In the genomic region with DNA sequence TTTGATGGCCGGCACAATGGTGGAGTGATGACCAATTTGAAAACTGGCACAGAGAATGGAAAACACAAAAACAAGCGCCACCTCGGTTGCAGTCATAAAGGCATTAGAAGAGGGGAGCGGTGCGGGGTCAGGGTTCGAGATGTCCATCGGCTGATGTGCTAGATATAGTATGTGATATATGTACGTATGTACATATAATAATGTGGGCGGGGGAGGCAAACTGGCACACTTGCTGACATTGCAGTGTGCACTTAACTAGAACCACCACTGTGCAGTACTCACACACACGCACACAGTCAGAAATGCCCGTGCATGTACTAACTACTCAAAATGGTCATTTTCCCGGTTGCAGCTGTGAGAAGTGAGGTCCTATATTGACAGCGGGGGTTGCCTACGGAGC, we compare ENCODE assay signal across 4 fruit fly cellular contexts.
TF ChIP-seq lines count a peak whose summit lies in the region.

No protein-coding gene starts in this region.

- no peak for TF ChIP-seq CTCF in whole organism, embryonic (GFP tag; optimal IDR thresholded peaks at IDR 0.05; lab: Kevin White, UChicago)

TF ChIP-seq in whole organism, adult, 20 proteins besides CTCF, POLR2A, EP300 and RAD21:
- TF ChIP-seq ovo (GFP tag; optimal IDR thresholded peaks at IDR 0.05; lab: Kevin White, UChicago) (no peak), Clk (GFP tag; optimal IDR thresholded peaks at IDR 0.05; lab: Kevin White, UChicago) (no peak), CG33017 (tag; optimal IDR thresholded peaks at IDR 0.05; lab: Kevin White, UChicago) (no peak), tj (GFP tag; optimal IDR thresholded peaks at IDR 0.05; lab: Kevin White, UChicago) (peak; percentile 61), CG1620 (GFP tag; optimal IDR thresholded peaks at IDR 0.05; lab: Kevin White, UChicago) (no peak), toe (GFP tag; optimal IDR thresholded peaks at IDR 0.05; lab: Kevin White, UChicago) (no peak), CG14711 (tag; optimal IDR thresholded peaks at IDR 0.05; lab: Kevin White, UChicago) (no peak), Crg-1 (GFP tag; optimal IDR thresholded peaks at IDR 0.05; lab: Kevin White, UChicago) (no peak), kay (GFP tag; lab: Kevin White, UChicago; ENCODE audit: borderline replicate concordance) (no peak), CG12768 (GFP tag; optimal IDR thresholded peaks at IDR 0.05; lab: Kevin White, UChicago) (peak; percentile 21), CG5204 (GFP tag; optimal IDR thresholded peaks at IDR 0.05; lab: Kevin White, UChicago) (no peak)

TF ChIP-seq in whole organism, embryonic, 481 proteins besides CTCF, POLR2A, EP300 and RAD21 (continues in another document):
- peak; percentile 1 for TF ChIP-seq CG8388 (GFP tag; optimal IDR thresholded peaks at IDR 0.05; lab: Kevin White, UChicago)
- TF ChIP-seq CG15011 (GFP tag; optimal IDR thresholded peaks at IDR 0.05; lab: Kevin White, UChicago) = no peak
- no peak for TF ChIP-seq CG10209 (GFP tag; optimal IDR thresholded peaks at IDR 0.05; lab: Kevin White, UChicago)
- TF ChIP-seq Mes4 (GFP tag; optimal IDR thresholded peaks at IDR 0.05; lab: Kevin White, UChicago) = no peak
- TF ChIP-seq CG16813 (GFP tag; IDR thresholded peaks at IDR 0.05; lab: Robert Waterston, UW; ENCODE audit: partially characterized antibody) = 0 out of 3 replicates have a peak, but pooled peaks have one; percentile 41
- TF ChIP-seq nerfin-2 (GFP tag; IDR thresholded peaks at IDR 0.05; lab: Robert Waterston, UW; ENCODE audit: partially characterized antibody) = no peak
- peak; percentile 17 for TF ChIP-seq D (optimal IDR thresholded peaks at IDR 0.05; lab: Kevin White, UChicago)
- TF ChIP-seq D (GFP tag; optimal IDR thresholded peaks at IDR 0.05; lab: Kevin White, UChicago) = no peak
- TF ChIP-seq bcd (GFP tag; optimal IDR thresholded peaks at IDR 0.05; lab: Kevin White, UChicago) = no peak
- TF ChIP-seq pan (optimal IDR thresholded peaks at IDR 0.05; lab: Kevin White, UChicago) = no peak
- peak in 1 of 2 experiments; percentile 21 for TF ChIP-seq pan (GFP tag; optimal IDR thresholded peaks at IDR 0.05 in 1 of 2, IDR thresholded peaks at IDR 0.05 in 1 of 2)
- TF ChIP-seq nerfin-1 (tag; optimal IDR thresholded peaks at IDR 0.05; lab: Kevin White, UChicago) = peak; percentile 72
- peak; percentile 55; the same call in 1 of the 2 replicates for TF ChIP-seq chm (GFP tag; IDR thresholded peaks at IDR 0.05; lab: Robert Waterston, UW)
- TF ChIP-seq tna (GFP tag; IDR thresholded peaks at IDR 0.05; lab: Robert Waterston, UW; ENCODE audit: partially characterized antibody) = no peak
- TF ChIP-seq Med (GFP tag; lab: Kevin White, UChicago) = peak; percentile 56
- peak; percentile 72 for TF ChIP-seq crol (GFP tag; IDR thresholded peaks at IDR 0.05; lab: Robert Waterston, UW)
- 0 out of 2 replicates have a peak, but pooled peaks have one; percentile 9 for TF ChIP-seq Drgx (GFP tag; IDR thresholded peaks at IDR 0.05; lab: Robert Waterston, UW)
- 0 out of 3 replicates have a peak, but pooled peaks have one; percentile 8 for TF ChIP-seq dysf (GFP tag; IDR thresholded peaks at IDR 0.05; lab: Robert Waterston, UW)
- 0 out of 2 replicates have a peak, but pooled peaks have one; percentile 9 for TF ChIP-seq CG1024 (GFP tag; IDR thresholded peaks at IDR 0.05; lab: Robert Waterston, UW)
- TF ChIP-seq CG17612 (GFP tag; IDR thresholded peaks at IDR 0.05; lab: Robert Waterston, UW) = no peak
- peak; percentile 75 for TF ChIP-seq sens (GFP tag; lab: Kevin White, UChicago)
- 0 out of 2 replicates have a peak, but pooled peaks have one; percentile 10 for TF ChIP-seq Xrp1 (GFP tag; IDR thresholded peaks at IDR 0.05; lab: Robert Waterston, UW)
- TF ChIP-seq zen (tag; optimal IDR thresholded peaks at IDR 0.05; lab: Kevin White, UChicago) = peak; percentile 4
- TF ChIP-seq CG15073 (GFP tag; optimal IDR thresholded peaks at IDR 0.05; lab: Kevin White, UChicago) = peak; percentile 97

TF ChIP-seq in whole organism, prepupa, 60 proteins besides CTCF, POLR2A, EP300 and RAD21:
- no peak for TF ChIP-seq CG6276 (GFP tag; optimal IDR thresholded peaks at IDR 0.05; lab: Kevin White, UChicago)
- TF ChIP-seq vri (GFP tag; optimal IDR thresholded peaks at IDR 0.05; lab: Kevin White, UChicago) = no peak
- TF ChIP-seq CG6792 (GFP tag; optimal IDR thresholded peaks at IDR 0.05; lab: Kevin White, UChicago) = no peak
- peak; percentile 28; the same call in 1 of the 2 replicates for TF ChIP-seq CG15336 (GFP tag; IDR thresholded peaks at IDR 0.05; lab: Robert Waterston, UW)
- no peak for TF ChIP-seq spab (GFP tag; optimal IDR thresholded peaks at IDR 0.05; lab: Kevin White, UChicago)
- TF ChIP-seq Eip78C (GFP tag; lab: Kevin White, UChicago) = peak; percentile 32
- TF ChIP-seq CG10631 (GFP tag; optimal IDR thresholded peaks at IDR 0.05; lab: Kevin White, UChicago) = peak; percentile 1
- TF ChIP-seq Gug (GFP tag; IDR thresholded peaks at IDR 0.05; lab: Robert Waterston, UW) = no peak
- TF ChIP-seq dac (GFP tag; optimal IDR thresholded peaks at IDR 0.05; lab: Kevin White, UChicago) = no peak
- TF ChIP-seq CG11902 (GFP tag; optimal IDR thresholded peaks at IDR 0.05; lab: Kevin White, UChicago) = no peak
- TF ChIP-seq svp (GFP tag; lab: Kevin White, UChicago) = no peak

TF ChIP-seq in whole organism, pupa, 21 proteins besides CTCF, POLR2A, EP300 and RAD21:
- 0 out of 3 replicates have a peak, but pooled peaks have one; percentile 14 for TF ChIP-seq CG4496 (GFP tag; IDR thresholded peaks at IDR 0.05; lab: Robert Waterston, UW)
- TF ChIP-seq CG14655 (GFP tag; optimal IDR thresholded peaks at IDR 0.05; lab: Kevin White, UChicago) = no peak
- 0 out of 2 replicates have a peak, but pooled peaks have one; percentile 22 for TF ChIP-seq CG32121 (GFP tag; IDR thresholded peaks at IDR 0.05; lab: Robert Waterston, UW)
- TF ChIP-seq CG10348 (GFP tag; IDR thresholded peaks at IDR 0.05; lab: Robert Waterston, UW) = no peak
